Fruit fly (Drosophila melanogaster) whole organism, adult: Measurements from ENCODE around the gene Obp93a.

Source experiments
- CG11617 ChIP-seq: fragments of 200-800 bp; sonication (Bioruptor generic); optimal IDR thresholded peaks from 2 replicates; lab custom pipeline; 2017; ENCODE audit warnings: mild to moderate bottlenecking, missing biosample characterization, missing genetic modification reagents, missing genetic modification characterization
- CG12768 ChIP-seq: fragments of 200-800 bp; sonication (Bioruptor generic); optimal IDR thresholded peaks from 2 replicates; lab custom pipeline; 2017; ENCODE audit warnings: missing biosample characterization, missing genetic modification characterization, mild to moderate bottlenecking, moderate library complexity, missing genetic modification reagents
- CG33017 ChIP-seq: fragments of 200-800 bp; sonication (Bioruptor generic); optimal IDR thresholded peaks from 2 replicates; lab custom pipeline; 2018; ENCODE audit warnings: missing biosample characterization, mild to moderate bottlenecking, missing genetic modification characterization, moderate library complexity
- CG5204 ChIP-seq: fragments of 200-800 bp; sonication (Bioruptor generic); optimal IDR thresholded peaks from 2 replicates; lab custom pipeline; 2016; ENCODE audit warnings: missing biosample characterization, missing genetic modification characterization
- Clk ChIP-seq: fragments of 200-800 bp; sonication (Bioruptor generic); optimal IDR thresholded peaks from 2 replicates; lab custom pipeline; 2017; ENCODE audit warnings: missing biosample characterization, missing genetic modification characterization
- kay ChIP-seq: fragments of 200-800 bp; sonication (Bioruptor generic); peaks from one replicate; lab custom pipeline; 2016; ENCODE audit warnings: missing biosample characterization, missing genetic modification characterization, borderline replicate concordance

DNA sequence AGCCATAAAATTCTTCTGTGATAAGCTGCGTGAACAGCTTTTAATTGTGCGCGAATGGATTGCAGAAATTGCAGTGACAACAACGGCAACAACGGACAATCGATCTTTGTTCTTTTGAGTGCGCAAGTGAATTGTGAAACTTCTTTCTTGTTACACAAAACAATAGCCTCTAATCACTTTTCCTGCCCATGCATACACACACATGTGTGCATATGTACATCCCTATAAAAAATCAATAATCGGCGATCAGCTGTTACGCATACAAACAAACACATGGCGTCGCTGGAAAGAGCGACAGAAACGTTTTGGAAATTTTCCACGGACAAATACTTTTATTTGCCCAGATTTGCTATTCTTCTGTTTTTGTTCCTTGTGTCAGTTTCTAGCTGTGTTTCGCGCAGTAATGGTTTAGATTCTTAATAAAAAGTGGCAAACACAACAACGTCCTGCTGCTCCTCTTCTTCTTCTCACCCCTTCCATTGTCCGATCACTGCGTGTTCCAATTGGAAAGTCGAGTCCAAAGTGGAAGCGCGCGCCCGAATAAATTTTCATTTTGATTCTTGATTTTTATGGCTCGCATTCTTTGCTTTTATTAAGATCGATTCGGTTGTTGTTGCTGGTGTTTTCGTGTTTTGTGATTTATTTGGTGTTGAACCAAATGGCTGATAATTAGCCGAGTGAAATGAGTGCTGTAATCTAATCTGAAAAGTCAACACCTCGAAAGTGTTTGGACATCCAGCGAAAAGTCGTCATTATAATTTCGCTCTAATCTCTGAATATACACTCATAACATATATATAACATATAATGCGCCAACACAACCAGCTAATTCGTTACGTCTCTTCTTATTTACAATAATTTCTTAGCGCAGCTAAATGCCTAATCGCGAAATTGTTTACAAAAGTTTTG, 27.3 kb upstream of the Obp93a start:
- peak; percentile 71 for TF ChIP-seq kay
- no peak for TF ChIP-seq CG5204 (GFP tag; lab: Kevin White, UChicago)
- TF ChIP-seq CG12768 (GFP tag; lab: Kevin White, UChicago) = peak; percentile 33
- peak; percentile 28 for TF ChIP-seq CG11617 (GFP tag; lab: Kevin White, UChicago)
- peak; percentile 50 for TF ChIP-seq Clk
- peak; percentile 71 for TF ChIP-seq CG33017 (tag; lab: Kevin White, UChicago)
